Fruit fly (Drosophila melanogaster) whole organism, embryonic: ENCODE results near the gene CG42827.

ENCODE experiments used
- Asciz ChIP-seq: fragments of 200-800 bp; sonication (Bioruptor generic); optimal IDR thresholded peaks from 2 replicates; lab custom pipeline; 2017; ENCODE audit warnings: missing biosample characterization, mild to moderate bottlenecking, missing genetic modification characterization, missing genetic modification reagents
- CG10366 ChIP-seq: fragments of 200-800 bp; sonication (Bioruptor generic); IDR thresholded peaks from 2 replicates; pipeline ENCODE4 v1.3.6; 2022; ENCODE audit warnings: missing biosample characterization, missing genetic modification characterization
- CG10462 ChIP-seq: fragments of 200-800 bp; sonication (Bioruptor generic); optimal IDR thresholded peaks from 2 replicates; lab custom pipeline; 2016; ENCODE audit warnings: missing biosample characterization, missing genetic modification characterization
- CG10565 ChIP-seq: fragments of 200-800 bp; sonication (Bioruptor generic); optimal IDR thresholded peaks from 3 replicates; lab custom pipeline; 2016; ENCODE audit warnings: missing biosample characterization, mild to moderate bottlenecking, missing genetic modification characterization
- CG10959 ChIP-seq: fragments of 200-800 bp; sonication (Bioruptor generic); IDR thresholded peaks from 2 replicates; pipeline ENCODE4 v1.3.6; 2022; ENCODE audit warnings: missing biosample characterization, missing genetic modification characterization
- CG11456 ChIP-seq: fragments of 200-800 bp; sonication (Bioruptor generic); IDR thresholded peaks from 3 replicates; pipeline ENCODE4 v1.3.6; 2022; ENCODE audit warnings: missing biosample characterization, missing genetic modification characterization
- CG11504 ChIP-seq: fragments of 200-800 bp; sonication (Bioruptor generic); optimal IDR thresholded peaks from 3 replicates; lab custom pipeline; 2019; ENCODE audit warnings: missing biosample characterization, mild to moderate bottlenecking, missing genetic modification characterization, moderate library complexity
- CG13296 ChIP-seq: fragments of 200-800 bp; sonication (Bioruptor generic); optimal IDR thresholded peaks from 3 replicates; lab custom pipeline; 2018; ENCODE audit warnings: missing biosample characterization, mild to moderate bottlenecking, missing genetic modification characterization
- CG13624 ChIP-seq: fragments of 200-800 bp; sonication (Bioruptor generic); optimal IDR thresholded peaks from 2 replicates; lab custom pipeline; 2016; ENCODE audit warnings: missing biosample characterization, missing genetic modification characterization
- CG14965 ChIP-seq: fragments of 200-800 bp; sonication (Bioruptor generic); optimal IDR thresholded peaks from 2 replicates; lab custom pipeline; 2016; ENCODE audit warnings: missing biosample characterization, missing genetic modification characterization, borderline replicate concordance
- CG18764 ChIP-seq: fragments of 200-800 bp; sonication (Bioruptor generic); optimal IDR thresholded peaks from 3 replicates; lab custom pipeline; 2016; ENCODE audit warnings: missing biosample characterization, missing genetic modification characterization
- CG2875 ChIP-seq: fragments of 200-800 bp; sonication (Bioruptor generic); optimal IDR thresholded peaks from 2 replicates; lab custom pipeline; 2017; ENCODE audit warnings: missing biosample characterization, mild to moderate bottlenecking, missing genetic modification characterization, missing genetic modification reagents
- CG3726 ChIP-seq: fragments of 200-800 bp; sonication (Bioruptor generic); IDR thresholded peaks from 3 replicates; pipeline ENCODE4, ENCODE4 v1.3.6; 2022; ENCODE audit warnings: missing biosample characterization, missing genetic modification characterization
- CG4328 ChIP-seq: fragments of 200-800 bp; sonication (Bioruptor generic); optimal IDR thresholded peaks from 3 replicates; lab custom pipeline; 2017; ENCODE audit warnings: missing biosample characterization, missing genetic modification reagents, missing genetic modification characterization
- CG43689 ChIP-seq: fragments of 200-800 bp; sonication (Bioruptor generic); IDR thresholded peaks from 2 replicates; pipeline ENCODE4 v1.3.6; 2022; ENCODE audit warnings: missing biosample characterization, missing genetic modification characterization
- CG4404 ChIP-seq: fragments of 200-800 bp; sonication (Bioruptor generic); IDR thresholded peaks from 2 replicates; pipeline ENCODE4 v1.3.6; 2022; ENCODE audit warnings: missing biosample characterization, missing genetic modification characterization
- CG4617 ChIP-seq: fragments of 200-800 bp; sonication (Bioruptor generic); optimal IDR thresholded peaks from 3 replicates; lab custom pipeline; 2016; ENCODE audit warnings: missing biosample characterization, missing genetic modification characterization, borderline replicate concordance
- CG9609 ChIP-seq: fragments of 200-800 bp; sonication (Bioruptor generic); optimal IDR thresholded peaks from 3 replicates; lab custom pipeline; 2016; ENCODE audit warnings: missing biosample characterization, missing genetic modification characterization
- CoRest ChIP-seq: fragments of 200-800 bp; sonication (Bioruptor generic); optimal IDR thresholded peaks from 3 replicates; lab custom pipeline; 2018; ENCODE audit warnings: missing biosample characterization, mild to moderate bottlenecking, missing genetic modification characterization, moderate library complexity
- Dad ChIP-seq: fragments of 200-800 bp; sonication (Bioruptor generic); optimal IDR thresholded peaks from 3 replicates; lab custom pipeline; 2016; ENCODE audit warnings: missing biosample characterization, missing genetic modification characterization
- Dip2 ChIP-seq: fragments of 200-800 bp; sonication (Bioruptor generic); IDR thresholded peaks from 2 replicates; pipeline ENCODE4 v1.3.6; 2022; ENCODE audit warnings: missing biosample characterization, missing genetic modification characterization
- Doc2 ChIP-seq: fragments of 200-800 bp; sonication (Bioruptor generic); IDR thresholded peaks from 2 replicates; pipeline ENCODE4 v1.3.6; 2022; ENCODE audit warnings: missing biosample characterization, missing genetic modification characterization
- Eip74EF ChIP-seq, 2 experiments: fragments of 200-800 bp in 1 of 2; fragments of >200 bp in 1 of 2; sonication (Bioruptor generic) in 1 of 2; optimal IDR thresholded peaks; 2 replicates each; lab custom pipeline; 2017 to 2019; ENCODE audit warnings: missing biosample characterization in 2 of 2, missing genetic modification characterization in 2 of 2, mild to moderate bottlenecking in 1 of 2, moderate library complexity in 1 of 2
- Ets97D ChIP-seq: fragments of 200-800 bp; sonication (Bioruptor generic); optimal IDR thresholded peaks from 3 replicates; lab custom pipeline; 2016; ENCODE audit warnings: missing biosample characterization, missing genetic modification characterization
- HHEX ChIP-seq: fragments of 200-800 bp; sonication (Bioruptor generic); optimal IDR thresholded peaks from 3 replicates; lab custom pipeline; 2017; ENCODE audit warnings: missing biosample characterization, mild to moderate bottlenecking, missing genetic modification characterization, missing genetic modification reagents
- Med ChIP-seq: fragments of 200-800 bp; sonication (Bioruptor generic); peaks from one replicate; lab custom pipeline; 2016; ENCODE audit warnings: missing biosample characterization, missing genetic modification characterization, mild to moderate bottlenecking, inconsistent platforms, moderate library complexity
- NK7.1 ChIP-seq: fragments of 200-800 bp; sonication (Bioruptor generic); optimal IDR thresholded peaks from 3 replicates; lab custom pipeline; 2016; ENCODE audit warnings: missing biosample characterization, missing genetic modification characterization
- Neu2 ChIP-seq: fragments of 200-800 bp; sonication (Bioruptor generic); optimal IDR thresholded peaks from 3 replicates; lab custom pipeline; 2016; ENCODE audit warnings: missing biosample characterization, missing genetic modification characterization, borderline replicate concordance
- Spps ChIP-seq: fragments of 200-800 bp; sonication (Bioruptor generic); optimal IDR thresholded peaks from 2 replicates; lab custom pipeline; 2018; ENCODE audit warnings: missing biosample characterization, mild to moderate bottlenecking, missing genetic modification characterization
- Sry-β ChIP-seq: fragments of 200-800 bp; sonication (Bioruptor generic); optimal IDR thresholded peaks from 2 replicates; lab custom pipeline; 2018; ENCODE audit warnings: missing biosample characterization, mild to moderate bottlenecking, missing genetic modification characterization, moderate library complexity
- Ssrp ChIP-seq: fragments of 200-800 bp; sonication (Bioruptor generic); optimal IDR thresholded peaks from 2 replicates; lab custom pipeline; 2018; ENCODE audit warnings: missing biosample characterization, mild to moderate bottlenecking, missing genetic modification characterization, moderate library complexity
- Usf ChIP-seq: fragments of 200-800 bp; sonication (Bioruptor generic); optimal IDR thresholded peaks from 2 replicates; lab custom pipeline; 2017; ENCODE audit warnings: missing genotype, missing biosample characterization, missing genetic modification characterization
- YL-1 ChIP-seq: fragments of 200-800 bp; sonication (Bioruptor generic); optimal IDR thresholded peaks from 3 replicates; lab custom pipeline; 2017; ENCODE audit warnings: missing biosample characterization, mild to moderate bottlenecking, missing genetic modification characterization
- al ChIP-seq: fragments of 200-800 bp; sonication (Bioruptor generic); IDR thresholded peaks from 2 replicates; pipeline ENCODE4 v1.3.6; 2022; ENCODE audit warnings: missing biosample characterization, missing genetic modification characterization
- aop ChIP-seq: fragments of 200-800 bp; sonication (Bioruptor generic); IDR thresholded peaks from 2 replicates; pipeline ENCODE4 v1.3.6; 2022; ENCODE audit warnings: missing biosample characterization, missing genetic modification characterization
- bab2 ChIP-seq: fragments of 200-800 bp; sonication (Bioruptor generic); optimal IDR thresholded peaks from 2 replicates; lab custom pipeline; 2016; ENCODE audit warnings: missing biosample characterization, missing genetic modification characterization
- croc ChIP-seq: fragments of 200-800 bp; sonication (Bioruptor generic); conservative IDR thresholded peaks from 3 replicates; pipeline ENCODE4 v1.3.6; 2022; ENCODE audit warnings: missing biosample characterization, missing genetic modification characterization
- crol ChIP-seq: fragments of 200-800 bp; sonication (Bioruptor generic); IDR thresholded peaks from 2 replicates; pipeline ENCODE4 v1.3.6; 2022; ENCODE audit warnings: missing biosample characterization, missing genetic modification characterization
- disco-r ChIP-seq: fragments of 200-800 bp; sonication (Bioruptor generic); optimal IDR thresholded peaks from 2 replicates; lab custom pipeline; 2016; ENCODE audit warnings: missing biosample characterization, missing genetic modification characterization
- dysf ChIP-seq: fragments of 200-800 bp; sonication (Bioruptor generic); IDR thresholded peaks from 3 replicates; pipeline ENCODE4 v1.3.6; 2022; ENCODE audit warnings: missing biosample characterization, missing genetic modification characterization
- fu2 ChIP-seq: fragments of 200-800 bp; sonication (Bioruptor generic); optimal IDR thresholded peaks from 2 replicates; lab custom pipeline; 2016; ENCODE audit warnings: missing biosample characterization, missing genetic modification characterization
- gcm2 ChIP-seq: fragments of 200-800 bp; sonication (Bioruptor generic); optimal IDR thresholded peaks from 2 replicates; lab custom pipeline; 2016; ENCODE audit warnings: missing biosample characterization, missing genetic modification characterization
- grn ChIP-seq: fragments of 200-800 bp; sonication (Bioruptor generic); optimal IDR thresholded peaks from 3 replicates; lab custom pipeline; 2017; ENCODE audit warnings: missing biosample characterization, missing genetic modification characterization
- gro ChIP-seq: fragments of 200-800 bp; sonication (Bioruptor generic); optimal IDR thresholded peaks from 2 replicates; lab custom pipeline; 2016; ENCODE audit warnings: missing biosample characterization, missing genetic modification characterization
- kay ChIP-seq: fragments of 200-800 bp; sonication (Bioruptor generic); optimal IDR thresholded peaks from 2 replicates; lab custom pipeline; 2016; ENCODE audit warnings: missing biosample characterization, missing genetic modification characterization
- mirr ChIP-seq: fragments of 200-800 bp; sonication (Bioruptor generic); optimal IDR thresholded peaks from 3 replicates; lab custom pipeline; 2018; ENCODE audit warnings: missing biosample characterization, mild to moderate bottlenecking, missing genetic modification characterization
- oc ChIP-seq: fragments of 200-800 bp; sonication (Bioruptor generic); optimal IDR thresholded peaks from 2 replicates; lab custom pipeline; 2018; ENCODE audit warnings: missing biosample characterization, mild to moderate bottlenecking, missing genetic modification characterization, moderate library complexity
- odd ChIP-seq: fragments of 200-800 bp; sonication (Bioruptor generic); optimal IDR thresholded peaks from 2 replicates; lab custom pipeline; 2017; ENCODE audit warnings: missing biosample characterization, mild to moderate bottlenecking, missing genetic modification characterization
- p53 ChIP-seq: fragments of 200-800 bp; sonication (Bioruptor generic); optimal IDR thresholded peaks from 2 replicates; lab custom pipeline; 2016; ENCODE audit warnings: missing biosample characterization, missing genetic modification characterization
- sens ChIP-seq: fragments of 200-800 bp; sonication (Bioruptor generic); peaks from one replicate; lab custom pipeline; 2016; ENCODE audit warnings: missing biosample characterization, missing genetic modification characterization
- seq ChIP-seq: fragments of 200-800 bp; sonication (Bioruptor generic); IDR thresholded peaks from 2 replicates; pipeline ENCODE4 v1.3.6; 2022; ENCODE audit warnings: missing biosample characterization, missing genetic modification characterization
- sim ChIP-seq: fragments of 200-800 bp; sonication (Bioruptor generic); IDR thresholded peaks from 2 replicates; pipeline ENCODE4 v1.3.6; 2022; ENCODE audit warnings: missing biosample characterization, missing genetic modification characterization

The CG42827 gene

dm6 chr3R:23325710-23326109 lies 47.0 kb upstream of the CG42827 start (continued):
- peak; percentile 72 for TF ChIP-seq crol (GFP tag; lab: Robert Waterston, UW)
- no peak for TF ChIP-seq HHEX (GFP tag; lab: Kevin White, UChicago)
- no peak for TF ChIP-seq kay
- peak; percentile 23 for TF ChIP-seq Med (GFP tag; lab: Kevin White, UChicago)
- no peak for TF ChIP-seq CG4404 (GFP tag; lab: Robert Waterston, UW)
- TF ChIP-seq sens, result peak; percentile 6
- no peak for TF ChIP-seq CG13296 (GFP tag; lab: Kevin White, UChicago)
- no peak for TF ChIP-seq YL-1 (GFP tag; lab: Kevin White, UChicago)
- TF ChIP-seq Doc2 (GFP tag; lab: Robert Waterston, UW), result no peak
- peak; percentile 8 for TF ChIP-seq grn (GFP tag; lab: Kevin White, UChicago)
- TF ChIP-seq oc (tag; lab: Kevin White, UChicago), result peak; percentile 45
- TF ChIP-seq Neu2 (GFP tag; lab: Kevin White, UChicago), result no peak
- TF ChIP-seq gcm2, result no peak
- TF ChIP-seq Ssrp, result no peak
- no peak for TF ChIP-seq seq (GFP tag; lab: Robert Waterston, UW)
- TF ChIP-seq CG11504 (tag; lab: Kevin White, UChicago), result no peak
- TF ChIP-seq CG3726, result no peak
- TF ChIP-seq CG4328, result no peak
- TF ChIP-seq fu2 (GFP tag; lab: Kevin White, UChicago), result no peak
- TF ChIP-seq Dip2, result no peak
- TF ChIP-seq CG10565 (GFP tag; lab: Kevin White, UChicago), result no peak

dm6 chr3R:23326292-23326691 lies 46.4 kb upstream of the CG42827 start:
- peak; percentile 74 for TF ChIP-seq croc (GFP tag; lab: Robert Waterston, UW)
- TF ChIP-seq CG13624, result peak; percentile 82
- no peak for TF ChIP-seq mirr (GFP tag; lab: Kevin White, UChicago)
- TF ChIP-seq sim (GFP tag; lab: Robert Waterston, UW), result peak; percentile 84
- peak; percentile 84 for TF ChIP-seq Spps (tag; lab: Kevin White, UChicago)
- TF ChIP-seq CG43689 (GFP tag; lab: Robert Waterston, UW), result no peak
- TF ChIP-seq p53 (GFP tag; lab: Kevin White, UChicago), result peak; percentile 40
- TF ChIP-seq CG2875 (GFP tag; lab: Kevin White, UChicago), result peak; percentile 82
- peak; percentile 67 for TF ChIP-seq CG4404 (GFP tag; lab: Robert Waterston, UW)
- TF ChIP-seq CG10462 (GFP tag; lab: Kevin White, UChicago), result peak; percentile 76
- TF ChIP-seq NK7.1, result peak; percentile 72
- TF ChIP-seq bab2 (GFP tag; lab: Kevin White, UChicago), result peak; percentile 82
- TF ChIP-seq Sry-β (GFP tag; lab: Kevin White, UChicago), result peak; percentile 35
- peak; percentile 77 for TF ChIP-seq CG18764 (GFP tag; lab: Kevin White, UChicago)
- peak; percentile 63 for TF ChIP-seq CG4617 (GFP tag; lab: Kevin White, UChicago)
- peak; percentile 85 for TF ChIP-seq CG10959 (GFP tag; lab: Robert Waterston, UW)
- peak; percentile 65 for TF ChIP-seq gro (GFP tag; lab: Kevin White, UChicago)
- peak; percentile 30 for TF ChIP-seq CG14965
- peak; percentile 66 for TF ChIP-seq odd (GFP tag; lab: Kevin White, UChicago)
- peak; percentile 76 for TF ChIP-seq CG11456 (GFP tag; lab: Robert Waterston, UW)
- TF ChIP-seq CG11504 (tag; lab: Kevin White, UChicago), result peak; percentile 86
- TF ChIP-seq Usf (GFP tag; lab: Kevin White, UChicago), result peak; percentile 71
- TF ChIP-seq Dad (GFP tag; lab: Kevin White, UChicago), result peak; percentile 81
- peak; percentile 78 for TF ChIP-seq disco-r
- TF ChIP-seq CG10366, result peak; percentile 82
- TF ChIP-seq Asciz (GFP tag; lab: Kevin White, UChicago), result peak; percentile 65
- peak in 1 of 2 experiments; percentile 70 for TF ChIP-seq Eip74EF (GFP tag; optimal IDR thresholded peaks at IDR 0.05; lab: Kevin White, UChicago)
- peak; percentile 86 for TF ChIP-seq CoRest (tag; lab: Kevin White, UChicago)
- TF ChIP-seq aop, result peak; percentile 53; the same call in 1 of the 2 replicates
- peak; percentile 63 for TF ChIP-seq Ets97D (GFP tag; lab: Kevin White, UChicago)
- peak; percentile 80 for TF ChIP-seq CG9609 (GFP tag; lab: Kevin White, UChicago)
- TF ChIP-seq al, result peak; percentile 58
- TF ChIP-seq dysf (GFP tag; lab: Robert Waterston, UW), result peak; percentile 89
